Fruit fly (Drosophila melanogaster) whole organism, embryonic: ENCODE measurements around the gene CG5087.
A peak's percentile ranks its signal among the peaks of the same experiment; 100 is the strongest.

Experiments used
- Atf-2 ChIP-seq: fragments of 200-800 bp; sonication (Bioruptor generic); optimal IDR thresholded peaks from 2 replicates; lab custom pipeline; 2016; ENCODE audit warnings: missing biosample characterization, missing genetic modification characterization
- Awh ChIP-seq: fragments of 200-800 bp; sonication (Bioruptor generic); IDR thresholded peaks from 2 replicates; pipeline ENCODE4, ENCODE4 v1.3.6; 2022; ENCODE audit warnings: missing biosample characterization, missing genetic modification characterization
- BEAF-32 ChIP-seq: fragments of 200-800 bp; sonication (Bioruptor generic); optimal IDR thresholded peaks from 3 replicates; lab custom pipeline; 2017; ENCODE audit warnings: missing biosample characterization, missing genetic modification characterization, mild to moderate bottlenecking, moderate library complexity, missing genetic modification reagents
- Bteb2 ChIP-seq: fragments of 200-800 bp; sonication (Bioruptor generic); optimal IDR thresholded peaks from 2 replicates; lab custom pipeline; 2016; ENCODE audit warnings: missing biosample characterization, missing genetic modification characterization
- CG10147 ChIP-seq: fragments of 200-800 bp; sonication (Bioruptor generic); optimal IDR thresholded peaks from 2 replicates; lab custom pipeline; 2019; ENCODE audit warnings: missing biosample characterization, mild to moderate bottlenecking, missing genetic modification characterization, moderate library complexity
- CG10321 ChIP-seq: fragments of 200-800 bp; sonication (Bioruptor generic); IDR thresholded peaks from 2 replicates; pipeline ENCODE4 v1.3.6; 2022; ENCODE audit warnings: missing biosample characterization, missing genetic modification characterization
- CG10462 ChIP-seq: fragments of 200-800 bp; sonication (Bioruptor generic); optimal IDR thresholded peaks from 2 replicates; lab custom pipeline; 2016; ENCODE audit warnings: missing biosample characterization, missing genetic modification characterization
- CG11695 ChIP-seq: fragments of 200-800 bp; sonication (Bioruptor generic); IDR thresholded peaks from 3 replicates; pipeline ENCODE4 v1.3.6; 2022; ENCODE audit warnings: missing biosample characterization, missing genetic modification characterization
- CG12942 ChIP-seq: fragments of 200-800 bp; sonication (Bioruptor generic); optimal IDR thresholded peaks from 3 replicates; lab custom pipeline; 2016; ENCODE audit warnings: missing biosample characterization, missing genetic modification characterization
- CG13296 ChIP-seq: fragments of 200-800 bp; sonication (Bioruptor generic); optimal IDR thresholded peaks from 3 replicates; lab custom pipeline; 2018; ENCODE audit warnings: missing biosample characterization, mild to moderate bottlenecking, missing genetic modification characterization
- CG14667 ChIP-seq: fragments of 200-800 bp; sonication (Bioruptor generic); IDR thresholded peaks from 2 replicates; pipeline ENCODE4 v1.3.6; 2022; ENCODE audit warnings: missing biosample characterization, missing genetic modification characterization
- CG1603 ChIP-seq: fragments of 200-800 bp; sonication (Bioruptor generic); optimal IDR thresholded peaks from 2 replicates; lab custom pipeline; 2019; ENCODE audit warnings: missing biosample characterization, mild to moderate bottlenecking, missing genetic modification characterization, moderate library complexity
- CG17802 ChIP-seq: fragments of 200-800 bp; sonication (Bioruptor generic); optimal IDR thresholded peaks from 2 replicates; lab custom pipeline; 2018; ENCODE audit warnings: missing biosample characterization, mild to moderate bottlenecking, missing genetic modification characterization, moderate library complexity
- CG1832 ChIP-seq: fragments of 200-800 bp; sonication (Bioruptor generic); optimal IDR thresholded peaks from 2 replicates; lab custom pipeline; 2017; ENCODE audit warnings: missing biosample characterization, mild to moderate bottlenecking, missing genetic modification characterization, inconsistent platforms
- CG2712 ChIP-seq: fragments of 200-800 bp; optimal IDR thresholded peaks from 3 replicates; lab custom pipeline; 2019; ENCODE audit warnings: missing biosample characterization, mild to moderate bottlenecking, missing genetic modification characterization, moderate library complexity
- CG31224 ChIP-seq: fragments of 200-800 bp; sonication (Bioruptor generic); IDR thresholded peaks from 2 replicates; pipeline ENCODE4 v1.3.6; 2022; ENCODE audit warnings: missing biosample characterization, missing genetic modification characterization
- CG3407 ChIP-seq: fragments of 200-800 bp; sonication (Bioruptor generic); optimal IDR thresholded peaks from 2 replicates; lab custom pipeline; 2018; ENCODE audit warnings: missing biosample characterization, mild to moderate bottlenecking, missing genetic modification characterization
- CG34376 ChIP-seq: fragments of 200-800 bp; sonication (Bioruptor generic); optimal IDR thresholded peaks from 2 replicates; lab custom pipeline; 2018; ENCODE audit warnings: missing biosample characterization, mild to moderate bottlenecking, missing genetic modification characterization
- CG3838 ChIP-seq: fragments of 200-800 bp; sonication (Bioruptor generic); optimal IDR thresholded peaks from 3 replicates; lab custom pipeline; 2016; ENCODE audit warnings: missing biosample characterization, missing genetic modification characterization
- CG4282 ChIP-seq: fragments of 200-800 bp; sonication (Bioruptor generic); optimal IDR thresholded peaks from 2 replicates; lab custom pipeline; 2016; ENCODE audit warnings: missing biosample characterization, missing genetic modification characterization
- CG4730 ChIP-seq: fragments of 200-800 bp; sonication (Bioruptor generic); IDR thresholded peaks from 2 replicates; pipeline ENCODE4 v1.3.6; 2022; ENCODE audit warnings: missing biosample characterization, missing genetic modification characterization
- CG6175 ChIP-seq: fragments of 200-800 bp; sonication (Bioruptor generic); IDR thresholded peaks from 3 replicates; pipeline ENCODE4 v1.3.6; 2022; ENCODE audit warnings: missing biosample characterization, missing genetic modification characterization
- CG7357 ChIP-seq: fragments of 200-800 bp; sonication (Bioruptor generic); IDR thresholded peaks from 3 replicates; pipeline ENCODE4 v1.3.6; 2022; ENCODE audit warnings: missing biosample characterization, missing genetic modification characterization
- Dip2 ChIP-seq: fragments of 200-800 bp; sonication (Bioruptor generic); IDR thresholded peaks from 2 replicates; pipeline ENCODE4 v1.3.6; 2022; ENCODE audit warnings: missing biosample characterization, missing genetic modification characterization
- E2f2 ChIP-seq: fragments of 200-800 bp; sonication (Bioruptor generic); IDR thresholded peaks from 2 replicates; pipeline ENCODE4 v1.3.6; 2022; ENCODE audit warnings: missing biosample characterization, missing genetic modification characterization
- Elba2 ChIP-seq: fragments of 200-800 bp; sonication (Bioruptor generic); optimal IDR thresholded peaks from 3 replicates; lab custom pipeline; 2016; ENCODE audit warnings: missing biosample characterization, missing genetic modification characterization
- Fer1 ChIP-seq: fragments of 200-800 bp; sonication (Bioruptor generic); optimal IDR thresholded peaks from 2 replicates; lab custom pipeline; 2017; ENCODE audit warnings: missing biosample characterization, mild to moderate bottlenecking, missing genetic modification characterization
- Fer2 ChIP-seq: fragments of 200-800 bp; sonication (Bioruptor generic); optimal IDR thresholded peaks from 2 replicates; lab custom pipeline; 2018; ENCODE audit warnings: missing biosample characterization, mild to moderate bottlenecking, missing genetic modification characterization, moderate library complexity
- Max ChIP-seq: fragments of 200-800 bp; sonication (Bioruptor generic); optimal IDR thresholded peaks from 2 replicates; lab custom pipeline; 2016; ENCODE audit warnings: missing biosample characterization, mild to moderate bottlenecking, missing genetic modification characterization
- NC2β ChIP-seq: fragments of 200-800 bp; sonication (Bioruptor generic); optimal IDR thresholded peaks from 2 replicates; lab custom pipeline; 2016; ENCODE audit warnings: missing biosample characterization, missing genetic modification characterization
- Ptx1 ChIP-seq: fragments of 200-800 bp; sonication (Bioruptor generic); IDR thresholded peaks from 2 replicates; pipeline ENCODE4 v1.3.6; 2022; ENCODE audit warnings: missing biosample characterization, missing genetic modification characterization
- Ravus ChIP-seq: fragments of 200-800 bp; sonication (Bioruptor generic); IDR thresholded peaks from 2 replicates; pipeline ENCODE4 v1.3.6; 2022; ENCODE audit warnings: missing biosample characterization, missing genetic modification characterization
- Stat92E ChIP-seq, 3 experiments: fragments of >200 bp in 2 of 3; fragments of 200-800 bp in 1 of 3; sonication (Bioruptor generic) in 1 of 3; optimal IDR thresholded peaks; 2 replicates each; lab custom pipeline; 2017 to 2019; ENCODE audit warnings: missing biosample characterization in 3 of 3, missing genetic modification characterization in 3 of 3, mild to moderate bottlenecking in 1 of 3, moderate library complexity in 1 of 3
- Trl ChIP-seq, 3 experiments: fragments of >200 bp in 2 of 3; fragments of 200-800 bp in 1 of 3; sonication (Bioruptor generic) in 1 of 3; optimal IDR thresholded peaks; 2 replicates in 1 of 3; 3 replicates in 2 of 3; lab custom pipeline; 2016 to 2017; ENCODE audit warnings: missing biosample characterization in 1 of 3, missing genetic modification characterization in 1 of 3
- Vsx1 ChIP-seq: fragments of 200-800 bp; sonication (Bioruptor generic); optimal IDR thresholded peaks from 2 replicates; lab custom pipeline; 2017; ENCODE audit warnings: missing biosample characterization, mild to moderate bottlenecking, missing genetic modification characterization, missing genetic modification reagents
- ara ChIP-seq: fragments of 200-800 bp; sonication (Bioruptor generic); IDR thresholded peaks from 2 replicates; pipeline ENCODE4 v1.3.6; 2022; ENCODE audit warnings: missing biosample characterization, missing genetic modification characterization
- br ChIP-seq: fragments of >200 bp; optimal IDR thresholded peaks from 2 replicates; lab custom pipeline; 2017
- dati ChIP-seq: fragments of 200-800 bp; sonication (Bioruptor generic); IDR thresholded peaks from 2 replicates; pipeline ENCODE4 v1.3.6; 2022; ENCODE audit warnings: missing biosample characterization, missing genetic modification characterization
- en ChIP-seq: fragments of 200-800 bp; sonication (Bioruptor generic); optimal IDR thresholded peaks from 2 replicates; lab custom pipeline; 2016; ENCODE audit warnings: missing biosample characterization, missing genetic modification characterization
- fd3F ChIP-seq: fragments of 200-800 bp; sonication (Bioruptor generic); optimal IDR thresholded peaks from 2 replicates; lab custom pipeline; 2018; ENCODE audit warnings: missing biosample characterization, mild to moderate bottlenecking, missing genetic modification characterization, moderate library complexity
- hkb ChIP-seq, 2 experiments: fragments of 200-800 bp in 1 of 2; fragments of >200 bp in 1 of 2; sonication (Bioruptor generic) in 1 of 2; IDR thresholded peaks in 1 of 2; optimal IDR thresholded peaks in 1 of 2; 2 replicates each; pipeline versions ENCODE4 v1.3.6 to Lab custom; 2017 to 2022; ENCODE audit warnings: missing biosample characterization in 1 of 2, missing genetic modification characterization in 1 of 2
- klu ChIP-seq: fragments of 200-800 bp; sonication (Bioruptor generic); IDR thresholded peaks from 2 replicates; pipeline ENCODE4 v1.3.6; 2022; ENCODE audit warnings: missing biosample characterization, missing genetic modification characterization
- knrl ChIP-seq: fragments of 200-800 bp; sonication (Bioruptor generic); IDR thresholded peaks from 3 replicates; pipeline ENCODE4 v1.3.6; 2022; ENCODE audit warnings: missing biosample characterization, missing genetic modification characterization; ENCODE audit not compliant: partially characterized antibody
- psq ChIP-seq: fragments of 200-800 bp; sonication (Bioruptor generic); optimal IDR thresholded peaks from 2 replicates; lab custom pipeline; 2017; ENCODE audit warnings: missing biosample characterization, missing genetic modification characterization
- trh ChIP-seq: fragments of 200-800 bp; sonication (Bioruptor generic); optimal IDR thresholded peaks from 2 replicates; lab custom pipeline; 2016; ENCODE audit warnings: missing biosample characterization, missing genetic modification characterization
- tup ChIP-seq: fragments of 200-800 bp; sonication (Bioruptor generic); optimal IDR thresholded peaks from 2 replicates; lab custom pipeline; 2016; ENCODE audit warnings: missing biosample characterization, mild to moderate bottlenecking, missing genetic modification characterization, moderate library complexity
- vnd ChIP-seq: fragments of 200-800 bp; sonication (Bioruptor generic); IDR thresholded peaks from 3 replicates; pipeline ENCODE4 v1.3.6; 2022; ENCODE audit warnings: missing biosample characterization, missing genetic modification characterization; ENCODE audit not compliant: partially characterized antibody
- wdn ChIP-seq: fragments of 200-800 bp; sonication (Bioruptor generic); IDR thresholded peaks from 2 replicates; pipeline ENCODE4 v1.3.6; 2022; ENCODE audit warnings: missing biosample characterization, missing genetic modification characterization
- yki ChIP-seq: fragments of >200 bp; optimal IDR thresholded peaks from 3 replicates; lab custom pipeline; 2018
- zen ChIP-seq: fragments of 200-800 bp; sonication (Bioruptor generic); optimal IDR thresholded peaks from 3 replicates; lab custom pipeline; 2018; ENCODE audit warnings: missing biosample characterization, mild to moderate bottlenecking, missing genetic modification characterization, moderate library complexity
- zf30C ChIP-seq: fragments of 200-800 bp; sonication (Bioruptor generic); optimal IDR thresholded peaks from 3 replicates; lab custom pipeline; 2018; ENCODE audit warnings: missing biosample characterization, mild to moderate bottlenecking, missing genetic modification characterization

CG5087 gene

dm6 chr3L:8997686-8998239 is at the start of gene CG5087, which contains the start of gene smg (continued):
- peak; percentile 18 for TF ChIP-seq Atf-2
- peak; percentile 94 for TF ChIP-seq CG1603 (tag; lab: Kevin White, UChicago)
- no peak for TF ChIP-seq br
- TF ChIP-seq CG6175: no peak
- TF ChIP-seq CG13296 (GFP tag; lab: Kevin White, UChicago): peak; percentile 48
- TF ChIP-seq Max (GFP tag; lab: Kevin White, UChicago): no peak
- no peak for TF ChIP-seq klu (GFP tag; lab: Robert Waterston, UW)
- peak; percentile 47 for TF ChIP-seq CG4282
- no peak for TF ChIP-seq fd3F (GFP tag; lab: Kevin White, UChicago)
- no peak for TF ChIP-seq ara (GFP tag; lab: Robert Waterston, UW)
- 0 out of 2 replicates have a peak, but pooled peaks have one; percentile 20 for TF ChIP-seq CG31224 (GFP tag; lab: Robert Waterston, UW)
- no peak for TF ChIP-seq zf30C (GFP tag; lab: Kevin White, UChicago)
- TF ChIP-seq psq (GFP tag; lab: Kevin White, UChicago): peak; percentile 15
- peak; percentile 16 for TF ChIP-seq Bteb2 (GFP tag; lab: Kevin White, UChicago)
- TF ChIP-seq hkb (optimal IDR thresholded peaks at IDR 0.05; lab: Kevin White, UChicago): peak; percentile 66
- TF ChIP-seq hkb (GFP tag; IDR thresholded peaks at IDR 0.05; lab: Robert Waterston, UW): no peak
- peak; percentile 64 for TF ChIP-seq Vsx1
- TF ChIP-seq trh: no peak
- TF ChIP-seq dati (GFP tag; lab: Robert Waterston, UW): no peak
- TF ChIP-seq CG10321 (GFP tag; lab: Robert Waterston, UW): no peak
- peak; percentile 16 for TF ChIP-seq Fer1
- TF ChIP-seq knrl (GFP tag; lab: Robert Waterston, UW): peak; percentile 67
- no peak for TF ChIP-seq Dip2 (GFP tag; lab: Robert Waterston, UW)
- TF ChIP-seq CG2712 (tag; lab: Kevin White, UChicago): peak; percentile 64
- TF ChIP-seq en (GFP tag; lab: Kevin White, UChicago): no peak
- TF ChIP-seq CG3407 (GFP tag; lab: Kevin White, UChicago): no peak
- no peak for TF ChIP-seq CG14667 (GFP tag; lab: Robert Waterston, UW)
- peak; percentile 46 for TF ChIP-seq CG12942
- TF ChIP-seq E2f2: peak; percentile 46
- no peak for TF ChIP-seq CG17802
- TF ChIP-seq CG4730: no peak
- TF ChIP-seq yki (lab: Kevin White, UChicago): no peak
- no peak for TF ChIP-seq CG10147 (GFP tag; lab: Kevin White, UChicago)
- no peak for TF ChIP-seq Awh (GFP tag; lab: Robert Waterston, UW)
- TF ChIP-seq vnd: peak; percentile 30; the same call in 1 of the 3 replicates
- TF ChIP-seq Elba2 (GFP tag; lab: Kevin White, UChicago): peak; percentile 100
- TF ChIP-seq Ptx1 (GFP tag; lab: Robert Waterston, UW): no peak
- no peak for TF ChIP-seq CG10462 (GFP tag; lab: Kevin White, UChicago)
- peak; percentile 66 for TF ChIP-seq NC2β
- peak; percentile 31; the same call in 1 of the 2 replicates for TF ChIP-seq wdn (GFP tag; lab: Robert Waterston, UW)
- no peak for TF ChIP-seq CG1832 (GFP tag; lab: Kevin White, UChicago)
- TF ChIP-seq Fer2 (tag; lab: Kevin White, UChicago): no peak
- no peak for TF ChIP-seq Ravus (GFP tag; lab: Robert Waterston, UW)
- no peak for TF ChIP-seq CG11695 (GFP tag; lab: Robert Waterston, UW)
- peak; percentile 19 for TF ChIP-seq CG34376
- TF ChIP-seq BEAF-32 (GFP tag; lab: Kevin White, UChicago): peak; percentile 76
- peak; percentile 68 for TF ChIP-seq zen (tag; lab: Kevin White, UChicago)
- no peak for TF ChIP-seq CG7357 (GFP tag; lab: Robert Waterston, UW)
- TF ChIP-seq CG3838 (GFP tag; lab: Kevin White, UChicago): no peak
- no peak for TF ChIP-seq tup
- no peak for TF ChIP-seq Trl (optimal IDR thresholded peaks at IDR 0.05; lab: Kevin White, UChicago)
- peak; percentile 32 for TF ChIP-seq Trl (GFP tag; optimal IDR thresholded peaks at IDR 0.05; lab: Kevin White, UChicago)
- peak in 1 of 3 experiments; percentile 52 for TF ChIP-seq Stat92E (GFP tag; optimal IDR thresholded peaks at IDR 0.05; lab: Kevin White, UChicago)
